Fruit fly (Drosophila melanogaster) whole organism, embryonic: Measurements from ENCODE around the gene CG3655.

Source experiments
- CG11085 ChIP-seq: fragments of 200-800 bp; sonication (Bioruptor generic); IDR thresholded peaks from 2 replicates; pipeline ENCODE4 v1.3.6; 2022; ENCODE audit warnings: missing biosample characterization, missing genetic modification characterization
- CG16813 ChIP-seq: fragments of 200-800 bp; sonication (Bioruptor generic); IDR thresholded peaks from 3 replicates; pipeline ENCODE4 v1.3.6; 2022; ENCODE audit warnings: missing biosample characterization, missing genetic modification characterization; ENCODE audit not compliant: partially characterized antibody
- CTCF ChIP-seq: fragments of 200-800 bp; sonication (Bioruptor generic); optimal IDR thresholded peaks from 2 replicates; lab custom pipeline; 2017; ENCODE audit warnings: missing biosample characterization, mild to moderate bottlenecking, missing genetic modification characterization, moderate library complexity
- Rfx ChIP-seq: fragments of 200-800 bp; sonication (Bioruptor generic); IDR thresholded peaks from 2 replicates; pipeline ENCODE4 v1.3.6; 2022; ENCODE audit warnings: missing biosample characterization, missing genetic modification characterization
- crol ChIP-seq: fragments of 200-800 bp; sonication (Bioruptor generic); IDR thresholded peaks from 2 replicates; pipeline ENCODE4 v1.3.6; 2022; ENCODE audit warnings: missing biosample characterization, missing genetic modification characterization
- fd64A ChIP-seq: fragments of 200-800 bp; sonication (Bioruptor generic); optimal IDR thresholded peaks from 3 replicates; lab custom pipeline; 2018; ENCODE audit warnings: missing biosample characterization, mild to moderate bottlenecking, missing genetic modification characterization
- pita ChIP-seq: fragments of 200-800 bp; sonication (Bioruptor generic); optimal IDR thresholded peaks from 2 replicates; lab custom pipeline; 2017; ENCODE audit warnings: missing biosample characterization, mild to moderate bottlenecking, missing genetic modification characterization

DNA sequence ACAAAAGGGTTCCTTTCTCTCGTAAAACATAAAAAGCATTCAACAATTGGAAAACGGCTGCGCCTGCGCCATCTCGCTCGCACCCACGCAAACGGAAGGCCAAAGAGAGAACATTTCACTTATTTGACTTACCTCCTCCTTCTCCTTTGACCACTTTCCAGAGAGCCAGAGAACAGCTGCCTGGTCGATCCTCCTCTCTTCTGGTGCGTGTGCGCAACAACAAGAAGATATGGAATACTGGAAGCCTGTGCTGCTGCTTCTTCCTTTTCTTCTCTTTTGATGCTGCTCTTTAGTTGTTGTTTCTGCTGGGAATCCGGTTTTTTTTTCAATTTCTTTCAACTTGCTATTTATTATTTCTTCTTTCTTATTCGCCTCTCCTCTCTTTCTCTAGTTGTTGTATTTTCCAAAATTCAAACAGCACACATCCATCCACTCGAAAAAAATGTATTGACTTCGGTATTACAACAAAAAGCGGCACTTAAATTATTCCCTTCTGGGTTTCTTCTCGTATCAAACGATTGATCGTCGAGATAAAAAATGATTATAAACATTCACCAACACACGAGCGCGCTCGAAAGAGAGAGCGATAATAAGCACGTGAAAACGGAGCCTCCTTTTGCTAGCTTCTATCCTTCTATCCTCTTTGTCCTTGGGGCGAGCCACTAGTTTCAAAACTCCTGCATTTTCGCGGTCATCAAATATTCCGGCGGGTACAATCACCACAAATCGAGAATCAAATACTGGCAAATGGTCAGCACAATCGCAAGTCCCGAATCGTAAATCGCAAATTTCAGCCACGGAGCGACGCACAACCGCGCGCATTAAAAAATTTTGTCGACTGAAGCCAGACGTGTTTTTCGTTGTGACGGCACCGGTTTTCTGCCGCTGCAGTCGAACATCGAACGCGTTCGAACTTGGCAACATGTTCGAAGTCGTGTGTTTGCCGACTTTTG, at the start of gene CG3655:
- TF ChIP-seq crol (GFP tag; lab: Robert Waterston, UW) (0 out of 2 replicates have a peak, but pooled peaks have one; percentile 18), CG16813 (GFP tag; lab: Robert Waterston, UW) (no peak), Rfx (GFP tag; lab: Robert Waterston, UW) (no peak), CTCF (GFP tag; lab: Kevin White, UChicago) (no peak), fd64A (GFP tag; lab: Kevin White, UChicago) (no peak), CG11085 (GFP tag; lab: Robert Waterston, UW) (no peak), pita (no peak)
